Worm (Caenorhabditis elegans) whole organism, L1 larva: ENCODE data around the gene dars-2.
A peak's percentile ranks its signal among the peaks of the same experiment; 100 is the strongest.

Experiments
- C16A3.4 ChIP-seq: fragments of 150-350 bp; optimal IDR thresholded peaks from 2 replicates; lab custom pipeline; 2014; ENCODE audit warnings: missing biosample characterization, missing genetic modification characterization
- C34B4.2 ChIP-seq: sonication (generic microtip); optimal IDR thresholded peaks from 2 replicates; lab custom pipeline; 2017; ENCODE audit warnings: mild to moderate bottlenecking, missing genetic modification characterization, missing compliant biosample characterization
- Y116A8C.19 ChIP-seq: sonication (generic microtip); optimal IDR thresholded peaks from 2 replicates; lab custom pipeline; 2016; ENCODE audit warnings: missing compliant biosample characterization, missing genetic modification characterization, borderline replicate concordance
- ama-1 ChIP-seq: fragments of 150-350 bp; optimal IDR thresholded peaks from 2 replicates; lab custom pipeline; 2014
- blmp-1 ChIP-seq: fragments of 150-350 bp; optimal IDR thresholded peaks from 2 replicates; lab custom pipeline; 2014; ENCODE audit warnings: missing biosample characterization, missing genetic modification characterization
- ceh-8 ChIP-seq: fragments of 200-800 bp; sonication (Bioruptor generic); optimal IDR thresholded peaks from 2 replicates; lab custom pipeline; 2018; ENCODE audit warnings: mild to moderate bottlenecking, missing genetic modification characterization, moderate library complexity, missing compliant biosample characterization
- ceh-90 ChIP-seq: sonication (generic microtip); optimal IDR thresholded peaks from 2 replicates; lab custom pipeline; 2016; ENCODE audit warnings: missing genetic modification characterization, missing compliant biosample characterization
- dpl-1 ChIP-seq, 3 experiments: fragments of 150-350 bp in 2 of 3; sonication (generic microtip) in 1 of 3; optimal IDR thresholded peaks; 2 replicates each; lab custom pipeline; 2014 to 2017; ENCODE audit warnings: missing biosample characterization in 3 of 3, missing genetic modification characterization in 3 of 3, missing genetic modification reagents in 3 of 3
- efl-1 ChIP-seq, 4 experiments: fragments of 150-350 bp; optimal IDR thresholded peaks in 3 of 4; peaks in 1 of 4; 1 replicate in 1 of 4; 2 replicates in 3 of 4; lab custom pipeline; 2014; ENCODE audit warnings: missing biosample characterization in 2 of 4, missing genetic modification characterization in 2 of 4, missing genetic modification reagents in 2 of 4
- efl-3 ChIP-seq: fragments of 200-800 bp; sonication (Bioruptor generic); optimal IDR thresholded peaks from 2 replicates; lab custom pipeline; 2018; ENCODE audit warnings: mild to moderate bottlenecking, missing genetic modification characterization, missing compliant biosample characterization
- egl-27 ChIP-seq, 2 experiments: fragments of 150-350 bp in 1 of 2; sonication (generic microtip); optimal IDR thresholded peaks; 3 replicates each; lab custom pipeline; 2017 to 2018; ENCODE audit warnings: missing biosample characterization in 2 of 2, missing genetic modification characterization in 2 of 2, missing genetic modification reagents in 2 of 2
- elt-2 ChIP-seq: sonication (generic microtip); optimal IDR thresholded peaks from 2 replicates; lab custom pipeline; 2016; ENCODE audit warnings: missing genetic modification characterization, mild to moderate bottlenecking, inconsistent platforms, missing compliant biosample characterization, missing genetic modification reagents
- elt-3 ChIP-seq, 6 experiments: fragments of 150-350 bp in 1 of 6; sonication (generic microtip); optimal IDR thresholded peaks; 2 replicates each; lab custom pipeline; 2017 to 2018; ENCODE audit warnings: missing biosample characterization in 6 of 6, missing genetic modification characterization in 6 of 6, inconsistent platforms in 1 of 6
- fos-1 ChIP-seq: fragments of 150-350 bp; optimal IDR thresholded peaks from 2 replicates; lab custom pipeline; 2014; ENCODE audit warnings: missing biosample characterization, missing genetic modification characterization
- grh-1 ChIP-seq: fragments of 200-800 bp; sonication (Bioruptor generic); IDR thresholded peaks from 2 replicates; pipeline ENCODE4 v1.3.6; 2022; ENCODE audit warnings: missing genetic modification reagents, missing genetic modification characterization, missing compliant biosample characterization
- hlh-17 ChIP-seq: fragments of 200-800 bp; sonication (Bioruptor generic); optimal IDR thresholded peaks from 2 replicates; lab custom pipeline; 2018; ENCODE audit warnings: missing genetic modification characterization, mild to moderate bottlenecking, missing compliant biosample characterization, moderate library complexity, borderline replicate concordance
- hpl-2 ChIP-seq: fragments of 150-350 bp; optimal IDR thresholded peaks from 2 replicates; lab custom pipeline; 2014; ENCODE audit warnings: missing biosample characterization, missing genetic modification reagents, missing genetic modification characterization
- irx-1 ChIP-seq: sonication (generic microtip); optimal IDR thresholded peaks from 2 replicates; lab custom pipeline; 2016; ENCODE audit warnings: missing genetic modification characterization, missing compliant biosample characterization
- isw-1 ChIP-seq: fragments of 200-800 bp; sonication (Bioruptor generic); IDR thresholded peaks from 2 replicates; pipeline ENCODE4 v1.3.6; 2022; ENCODE audit warnings: missing genetic modification characterization, missing compliant biosample characterization
- jun-1 ChIP-seq: fragments of 150-350 bp; optimal IDR thresholded peaks from 2 replicates; lab custom pipeline; 2014; ENCODE audit warnings: missing biosample characterization, missing genetic modification reagents, missing genetic modification characterization
- lin-13 ChIP-seq: fragments of 150-350 bp; optimal IDR thresholded peaks from 2 replicates; lab custom pipeline; 2014; ENCODE audit warnings: missing biosample characterization, missing genetic modification reagents, missing genetic modification characterization
- lin-14 ChIP-seq: fragments of 200-800 bp; sonication (Bioruptor generic); optimal IDR thresholded peaks from 2 replicates; lab custom pipeline; 2018; ENCODE audit warnings: mild to moderate bottlenecking, missing genetic modification characterization, moderate library complexity, missing compliant biosample characterization
- lin-39 ChIP-seq: fragments of 150-350 bp; optimal IDR thresholded peaks from 2 replicates; lab custom pipeline; 2014; ENCODE audit warnings: missing biosample characterization, missing genetic modification reagents, missing genetic modification characterization
- lsy-2 ChIP-seq, 2 experiments: fragments of 150-350 bp; optimal IDR thresholded peaks; 2 replicates each; lab custom pipeline; 2014; ENCODE audit warnings: missing biosample characterization in 2 of 2, missing genetic modification characterization in 2 of 2
- mab-9 ChIP-seq: fragments of 200-800 bp; sonication (Bioruptor generic); IDR thresholded peaks from 2 replicates; pipeline ENCODE4 v1.3.6; 2022; ENCODE audit warnings: missing genetic modification reagents, missing genetic modification characterization, missing compliant biosample characterization
- mdl-1 ChIP-seq, 2 experiments: fragments of 150-350 bp; optimal IDR thresholded peaks; 2 replicates each; lab custom pipeline; 2014 to 2017; ENCODE audit warnings: missing biosample characterization in 2 of 2, missing genetic modification characterization in 2 of 2, inconsistent platforms in 1 of 2
- mep-1 ChIP-seq: fragments of 150-350 bp; optimal IDR thresholded peaks from 2 replicates; lab custom pipeline; 2014; ENCODE audit warnings: missing biosample characterization, missing genetic modification characterization
- nhr-11 ChIP-seq: fragments of 150-350 bp; optimal IDR thresholded peaks from 2 replicates; lab custom pipeline; 2014; ENCODE audit warnings: missing biosample characterization, missing genetic modification characterization
- nhr-19 ChIP-seq: fragments of 200-800 bp; sonication (Bioruptor generic); conservative IDR thresholded peaks from 2 replicates; pipeline ENCODE4 v1.3.6; 2022; ENCODE audit warnings: missing genetic modification characterization, missing compliant biosample characterization
- nhr-20 ChIP-seq: sonication (generic microtip); optimal IDR thresholded peaks from 2 replicates; lab custom pipeline; 2016; ENCODE audit warnings: mild to moderate bottlenecking, missing genetic modification characterization, missing compliant biosample characterization
- nhr-47 ChIP-seq: sonication (generic microtip); optimal IDR thresholded peaks from 2 replicates; lab custom pipeline; 2016; ENCODE audit warnings: mild to moderate bottlenecking, missing genetic modification characterization, moderate library complexity, missing compliant biosample characterization
- nhr-71 ChIP-seq: sonication (generic microtip); optimal IDR thresholded peaks from 2 replicates; lab custom pipeline; 2016; ENCODE audit warnings: mild to moderate bottlenecking, missing genetic modification characterization, moderate library complexity, missing compliant biosample characterization
- nhr-76 ChIP-seq: sonication (generic microtip); optimal IDR thresholded peaks from 2 replicates; lab custom pipeline; 2017; ENCODE audit warnings: missing biosample characterization, missing genetic modification characterization
- nhr-77 ChIP-seq: fragments of 150-350 bp; optimal IDR thresholded peaks from 2 replicates; lab custom pipeline; 2014; ENCODE audit warnings: missing biosample characterization, missing genetic modification characterization
- nhr-84 ChIP-seq: sonication (generic microtip); optimal IDR thresholded peaks from 2 replicates; lab custom pipeline; 2017; ENCODE audit warnings: missing biosample characterization, missing genetic modification characterization
- nhr-85 ChIP-seq: sonication (generic microtip); peaks from one replicate; lab custom pipeline; 2016; ENCODE audit warnings: missing genetic modification characterization, inconsistent platforms, missing compliant biosample characterization
- pag-3 ChIP-seq: sonication (generic microtip); optimal IDR thresholded peaks from 2 replicates; lab custom pipeline; 2017; ENCODE audit warnings: missing genetic modification characterization, mild to moderate bottlenecking, missing compliant biosample characterization, antibody characterized with exemption, borderline replicate concordance; ENCODE audit not compliant: insufficient read depth
- skn-1 ChIP-seq: fragments of 150-350 bp; optimal IDR thresholded peaks from 2 replicates; lab custom pipeline; 2014; ENCODE audit warnings: missing biosample characterization, missing genetic modification characterization
- snu-23 ChIP-seq: sonication (generic microtip); optimal IDR thresholded peaks from 2 replicates; lab custom pipeline; 2016; ENCODE audit warnings: missing genetic modification characterization, missing compliant biosample characterization
- tlp-1 ChIP-seq: fragments of 150-350 bp; optimal IDR thresholded peaks from 2 replicates; lab custom pipeline; 2014; ENCODE audit warnings: missing biosample characterization, missing genetic modification characterization
- unc-130 ChIP-seq: fragments of 150-350 bp; optimal IDR thresholded peaks from 2 replicates; lab custom pipeline; 2017; ENCODE audit warnings: missing biosample characterization, missing genetic modification characterization, inconsistent platforms
- unc-62 ChIP-seq: fragments of 150-350 bp; optimal IDR thresholded peaks from 2 replicates; lab custom pipeline; 2014; ENCODE audit warnings: missing biosample characterization, missing genetic modification reagents, missing genetic modification characterization
- vab-15 ChIP-seq: sonication (generic microtip); optimal IDR thresholded peaks from 2 replicates; lab custom pipeline; 2017; ENCODE audit warnings: missing genotype, mild to moderate bottlenecking, missing genetic modification characterization, missing compliant biosample characterization
- zag-1 ChIP-seq: fragments of 150-350 bp; optimal IDR thresholded peaks from 2 replicates; lab custom pipeline; 2014; ENCODE audit warnings: missing biosample characterization, missing genetic modification characterization
- ztf-4 ChIP-seq: fragments of 150-350 bp; optimal IDR thresholded peaks from 2 replicates; lab custom pipeline; 2014; ENCODE audit warnings: missing biosample characterization, missing genetic modification characterization

Gene dars-2

ce11 chrV:12094030-12094429 lies 45.5 kb downstream of the dars-2 start, which contains the start of gene nhr-208:
Gene nhr-208 (plus strand): TSS chrV:12094317.
- TF ChIP-seq unc-130 (tag; lab: Kevin White, UChicago) (no peak), blmp-1 (tag; lab: Kevin White, UChicago) (peak; percentile 16), hpl-2 (GFP tag; lab: Kevin White, UChicago) (no peak), snu-23 (GFP tag; lab: Kevin White, UChicago) (peak; percentile 2), nhr-20 (tag; lab: Kevin White, UChicago) (peak; percentile 50)

- TF ChIP-seq lsy-2 (tag; optimal IDR thresholded peaks at IDR 0.05; lab: Kevin White, UChicago) (peak in 1 of 2 experiments; percentile 5), egl-27 (tag; optimal IDR thresholded peaks at IDR 0.05; lab: Kevin White, UChicago) (no peak), nhr-11 (tag; lab: Kevin White, UChicago) (no peak), ztf-4 (tag; lab: Kevin White, UChicago) (no peak), jun-1 (tag; lab: Kevin White, UChicago) (peak; percentile 49), nhr-77 (no peak), mep-1 (tag; lab: Kevin White, UChicago) (no peak), mdl-1 (tag; optimal IDR thresholded peaks at IDR 0.05; lab: Kevin White, UChicago) (peak in 1 of 2 experiments; percentile 35), C34B4.2 (tag; lab: Kevin White, UChicago) (no peak), snu-23 (GFP tag; lab: Kevin White, UChicago) (peak; percentile 6), nhr-71 (no peak), Y116A8C.19 (tag; lab: Kevin White, UChicago) (no peak), ceh-8 (no peak), pag-3 (no peak), nhr-47 (no peak), nhr-19 (GFP tag; lab: Robert Waterston, UW) (no peak), elt-2 (tag; lab: Kevin White, UChicago) (no peak), lin-39 (no peak), nhr-76 (tag; lab: Kevin White, UChicago) (no peak), skn-1 (tag; lab: Kevin White, UChicago) (peak; percentile 34), lin-14 (GFP tag; lab: Kevin White, UChicago) (peak; percentile 48), tlp-1 (tag; lab: Kevin White, UChicago) (no peak), fos-1 (tag; lab: Kevin White, UChicago) (no peak), irx-1 (tag; lab: Kevin White, UChicago) (no peak), nhr-20 (tag; lab: Kevin White, UChicago) (peak; percentile 23), zag-1 (tag; lab: Kevin White, UChicago) (no peak), lin-13 (no peak), C16A3.4 (peak; percentile 17)
These were observed 47.3 kb downstream of the dars-2 start, which contains the start of gene nhr-207 for ce11 chrV:12095865-12096264. Gene nhr-207 (plus strand): TSS chrV:12096146.

DNA sequence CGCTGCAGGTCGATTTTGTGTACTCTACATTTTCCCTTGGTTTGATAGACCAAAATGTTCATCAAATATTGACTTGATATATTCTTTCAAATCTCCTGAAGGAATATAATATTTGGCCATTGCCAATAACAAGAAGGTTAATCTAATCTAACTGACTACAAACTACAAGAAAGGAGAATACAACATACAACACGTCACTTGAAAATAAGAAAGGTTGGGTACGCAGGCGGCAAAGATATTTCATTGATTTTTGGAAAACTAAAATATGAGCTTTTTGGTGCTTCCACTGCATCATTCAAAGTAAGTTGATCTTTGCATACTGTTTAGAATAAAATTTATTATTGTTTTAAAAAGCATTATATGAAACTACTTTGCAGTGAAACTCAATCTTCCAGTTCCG lies 49.6 kb downstream of the dars-2 start, which contains the start of gene nhr-209:
Gene nhr-209 (plus strand): TSS at position 27 of the 400 bp plus-strand sequence.
- TF ChIP-seq elt-3 (tag; optimal IDR thresholded peaks at IDR 0.05; lab: Kevin White, UChicago), result peak in 1 of 6 experiments; percentile 26
- peak; percentile 0 for TF ChIP-seq nhr-85 (tag; lab: Kevin White, UChicago)
- peak; percentile 25 for TF ChIP-seq nhr-20 (tag; lab: Kevin White, UChicago)
- TF ChIP-seq nhr-84 (tag; lab: Kevin White, UChicago), result no peak
- no peak for TF ChIP-seq zag-1 (tag; lab: Kevin White, UChicago)
- TF ChIP-seq mab-9 (GFP tag; lab: Robert Waterston, UW), result no peak
- TF ChIP-seq efl-1 (optimal IDR thresholded peaks at IDR 0.05; lab: Kevin White, UChicago), result no peak
- TF ChIP-seq efl-1 (GFP tag; optimal IDR thresholded peaks at IDR 0.05 in 1 of 2; lab: Kevin White, UChicago), result peak in 1 of 2 experiments; percentile 86

ce11 chrV:12100794-12101343 lies 52.3 kb downstream of the dars-2 start, which contains the start of gene nhr-154:
Gene nhr-154 (plus strand): TSS chrV:12101293.
- TF ChIP-seq isw-1 (GFP tag; lab: Robert Waterston, UW) (no peak), efl-1 (optimal IDR thresholded peaks at IDR 0.05; lab: Kevin White, UChicago) (peak; percentile 31 to 32), efl-1 (GFP tag; optimal IDR thresholded peaks at IDR 0.05 in 1 of 2; lab: Kevin White, UChicago) (peak in 1 of 2 experiments; percentile 70), blmp-1 (tag; lab: Kevin White, UChicago) (peak; percentile 25), ceh-90 (tag; lab: Kevin White, UChicago) (no peak), mdl-1 (tag; optimal IDR thresholded peaks at IDR 0.05; lab: Kevin White, UChicago) (no peak), ceh-8 (no peak), skn-1 (tag; lab: Kevin White, UChicago) (peak; percentile 75), hlh-17 (GFP tag; lab: Kevin White, UChicago) (no peak), lsy-2 (tag; optimal IDR thresholded peaks at IDR 0.05; lab: Kevin White, UChicago) (peak in 1 of 2 experiments; percentile 42), vab-15 (no peak), grh-1 (no peak), dpl-1 (GFP tag; optimal IDR thresholded peaks at IDR 0.05; lab: Kevin White, UChicago) (peak in 1 of 3 experiments; percentile 19), efl-3 (GFP tag; lab: Kevin White, UChicago) (no peak), egl-27 (tag; optimal IDR thresholded peaks at IDR 0.05; lab: Kevin White, UChicago) (no peak), unc-62 (GFP tag; lab: Kevin White, UChicago) (no peak), ama-1 (no peak), mep-1 (tag; lab: Kevin White, UChicago) (peak; percentile 11)
